Worm (Caenorhabditis elegans) whole organism, mixed stage, embryonic: ENCODE measurements around the gene ced-5.

Source experiments
- M03D4.4 ChIP-seq: sonication (generic microtip); optimal IDR thresholded peaks from 2 replicates; lab custom pipeline; 2017; ENCODE audit warnings: mild to moderate bottlenecking, missing genetic modification characterization, missing compliant biosample characterization
- bed-3 ChIP-seq: fragments of 200-800 bp; sonication (Bioruptor generic); optimal IDR thresholded peaks from 3 replicates; lab custom pipeline; 2018; ENCODE audit warnings: mild to moderate bottlenecking, missing genetic modification characterization, moderate library complexity, missing compliant biosample characterization
- blmp-1 ChIP-seq: fragments of 150-350 bp; optimal IDR thresholded peaks from 2 replicates; lab custom pipeline; 2014; ENCODE audit warnings: missing biosample characterization, missing genetic modification characterization
- ceh-39 ChIP-seq: fragments of 150-350 bp; optimal IDR thresholded peaks from 2 replicates; lab custom pipeline; 2014; ENCODE audit warnings: missing biosample characterization, missing genetic modification characterization
- ceh-43 ChIP-seq: fragments of 200-800 bp; sonication (Bioruptor generic); optimal IDR thresholded peaks from 2 replicates; lab custom pipeline; 2018; ENCODE audit warnings: mild to moderate bottlenecking, missing genetic modification characterization, moderate library complexity, missing compliant biosample characterization
- ceh-83 ChIP-seq: fragments of 200-800 bp; sonication (Bioruptor generic); optimal IDR thresholded peaks from 2 replicates; lab custom pipeline; 2018; ENCODE audit warnings: mild to moderate bottlenecking, missing genetic modification characterization, missing compliant biosample characterization
- ces-1 ChIP-seq: fragments of 150-350 bp; optimal IDR thresholded peaks from 2 replicates; lab custom pipeline; 2014; ENCODE audit warnings: missing biosample characterization, missing genetic modification reagents, missing genetic modification characterization
- cnd-1 ChIP-seq: fragments of 200-800 bp; sonication (Bioruptor generic); optimal IDR thresholded peaks from 2 replicates; lab custom pipeline; 2018; ENCODE audit warnings: mild to moderate bottlenecking, missing genetic modification characterization, missing compliant biosample characterization
- elt-1 ChIP-seq: sonication (generic microtip); optimal IDR thresholded peaks from 2 replicates; lab custom pipeline; 2017; ENCODE audit warnings: missing genetic modification characterization, mild to moderate bottlenecking, missing compliant biosample characterization, antibody characterized with exemption, moderate library complexity, borderline replicate concordance; ENCODE audit not compliant: insufficient read depth
- elt-3 ChIP-seq: fragments of 150-350 bp; optimal IDR thresholded peaks from 2 replicates; lab custom pipeline; 2014; ENCODE audit warnings: missing biosample characterization, missing genetic modification characterization
- flh-1 ChIP-seq: fragments of 200-800 bp; sonication (Bioruptor generic); optimal IDR thresholded peaks from 2 replicates; lab custom pipeline; 2018; ENCODE audit warnings: mild to moderate bottlenecking, missing genetic modification characterization, moderate library complexity, missing compliant biosample characterization
- ham-2 ChIP-seq: fragments of 200-800 bp; sonication (Bioruptor generic); optimal IDR thresholded peaks from 2 replicates; lab custom pipeline; 2018; ENCODE audit warnings: mild to moderate bottlenecking, missing genetic modification characterization, missing compliant biosample characterization
- hlh-1 ChIP-seq: fragments of 150-350 bp; optimal IDR thresholded peaks from 2 replicates; lab custom pipeline; 2014; ENCODE audit warnings: missing biosample characterization, missing genetic modification reagents, missing genetic modification characterization
- lin-32 ChIP-seq: fragments of 200-800 bp; sonication (Bioruptor generic); optimal IDR thresholded peaks from 2 replicates; lab custom pipeline; 2018; ENCODE audit warnings: mild to moderate bottlenecking, missing genetic modification characterization, missing compliant biosample characterization
- lsy-2 ChIP-seq: fragments of 150-350 bp; optimal IDR thresholded peaks from 2 replicates; lab custom pipeline; 2014; ENCODE audit warnings: missing biosample characterization, missing genetic modification characterization
- mab-5 ChIP-seq: fragments of 150-350 bp; optimal IDR thresholded peaks from 2 replicates; lab custom pipeline; 2014; ENCODE audit warnings: missing biosample characterization, missing genetic modification characterization
- mep-1 ChIP-seq: fragments of 150-350 bp; optimal IDR thresholded peaks from 2 replicates; lab custom pipeline; 2017; ENCODE audit warnings: missing biosample characterization, missing genetic modification reagents, missing genetic modification characterization, inconsistent platforms
- mls-2 ChIP-seq: sonication (generic microtip); optimal IDR thresholded peaks from 2 replicates; lab custom pipeline; 2016; ENCODE audit warnings: mild to moderate bottlenecking, missing genetic modification characterization, moderate library complexity, missing compliant biosample characterization
- nhr-2 ChIP-seq: fragments of 150-350 bp; optimal IDR thresholded peaks from 2 replicates; lab custom pipeline; 2014; ENCODE audit warnings: missing biosample characterization, missing genetic modification characterization
- nhr-237 ChIP-seq: fragments of 150-350 bp; optimal IDR thresholded peaks from 2 replicates; lab custom pipeline; 2014; ENCODE audit warnings: missing biosample characterization, missing genetic modification characterization
- nhr-28 ChIP-seq: fragments of 150-350 bp; optimal IDR thresholded peaks from 2 replicates; lab custom pipeline; 2014; ENCODE audit warnings: missing biosample characterization, missing genetic modification characterization
- pha-4 ChIP-seq: fragments of 150-350 bp; optimal IDR thresholded peaks from 2 replicates; lab custom pipeline; 2018; ENCODE audit warnings: missing biosample characterization, missing genetic modification reagents, missing genetic modification characterization
- sem-2 ChIP-seq: fragments of 200-800 bp; sonication (Bioruptor generic); optimal IDR thresholded peaks from 2 replicates; lab custom pipeline; 2018; ENCODE audit warnings: mild to moderate bottlenecking, missing genetic modification characterization, missing compliant biosample characterization
- snpc-4 ChIP-seq: fragments of 150-350 bp; optimal IDR thresholded peaks from 2 replicates; lab custom pipeline; 2014; ENCODE audit warnings: missing biosample characterization, missing genetic modification characterization
- sptf-1 ChIP-seq: sonication (generic microtip); optimal IDR thresholded peaks from 2 replicates; lab custom pipeline; 2017; ENCODE audit warnings: mild to moderate bottlenecking, missing genetic modification characterization, moderate library complexity, missing compliant biosample characterization
- unc-120 ChIP-seq: sonication (generic microtip); optimal IDR thresholded peaks from 2 replicates; lab custom pipeline; 2017; ENCODE audit warnings: missing genetic modification characterization, missing compliant biosample characterization; ENCODE audit not compliant: poor library complexity, severe bottlenecking
- unc-62 ChIP-seq: fragments of 150-350 bp; optimal IDR thresholded peaks from 2 replicates; lab custom pipeline; 2014; ENCODE audit warnings: missing biosample characterization, missing genetic modification reagents, missing genetic modification characterization
- ztf-11 ChIP-seq: fragments of 150-350 bp; optimal IDR thresholded peaks from 2 replicates; lab custom pipeline; 2014; ENCODE audit warnings: missing biosample characterization, missing genetic modification characterization

ced-5 gene

DNA sequence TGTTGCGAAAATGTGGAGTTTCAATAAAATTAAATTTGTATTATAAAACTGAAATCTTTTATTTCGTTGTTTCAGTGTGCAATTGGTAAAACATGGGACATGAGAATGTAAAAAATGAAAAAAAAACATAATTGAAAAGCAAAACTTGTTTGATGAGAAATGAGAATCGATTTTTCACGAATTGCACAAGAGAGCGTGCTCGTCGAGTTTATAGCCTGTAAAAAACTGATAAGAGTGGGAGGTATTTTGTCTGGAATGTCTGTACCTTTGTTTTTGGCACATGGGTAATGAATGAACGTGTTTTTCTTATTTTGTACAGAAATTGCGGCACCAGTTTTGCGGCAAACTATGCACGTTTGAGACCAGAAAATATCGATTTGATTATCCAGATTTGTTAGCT is 1.3 kb upstream of the ced-5 start:
- no peak for TF ChIP-seq flh-1
- TF ChIP-seq ham-2 (GFP tag; lab: Kevin White, UChicago), result no peak
- no peak for TF ChIP-seq nhr-2
- no peak for TF ChIP-seq ceh-39
- no peak for TF ChIP-seq snpc-4 (tag; lab: Kevin White, UChicago)
- TF ChIP-seq ztf-11 (tag; lab: Kevin White, UChicago), result no peak
- TF ChIP-seq hlh-1 (tag; lab: Kevin White, UChicago), result no peak
- TF ChIP-seq ceh-43 (GFP tag; lab: Kevin White, UChicago), result no peak
- no peak for TF ChIP-seq nhr-28
- TF ChIP-seq bed-3, result no peak
- TF ChIP-seq unc-62, result no peak
- no peak for TF ChIP-seq elt-3
- no peak for TF ChIP-seq elt-1 (tag; lab: Kevin White, UChicago)
- no peak for TF ChIP-seq ceh-83 (GFP tag; lab: Kevin White, UChicago)
- TF ChIP-seq, all 35 proteins: peak for 0

ce11 chrIV:10489409-10489808 is 5.5 kb downstream of the ced-5 start:
- no peak for TF ChIP-seq unc-62
- no peak for TF ChIP-seq mep-1
- no peak for TF ChIP-seq pha-4 (tag; lab: Kevin White, UChicago)
- TF ChIP-seq M03D4.4, result no peak
- no peak for TF ChIP-seq mls-2 (tag; lab: Kevin White, UChicago)
- no peak for TF ChIP-seq lsy-2 (tag; lab: Kevin White, UChicago)
- no peak for TF ChIP-seq elt-1 (tag; lab: Kevin White, UChicago)
- TF ChIP-seq nhr-2, result no peak
- no peak for TF ChIP-seq sem-2 (GFP tag; lab: Kevin White, UChicago)
- no peak for TF ChIP-seq elt-3
- TF ChIP-seq lin-32 (GFP tag; lab: Kevin White, UChicago), result no peak
- no peak for TF ChIP-seq sptf-1 (tag; lab: Kevin White, UChicago)
- no peak for TF ChIP-seq ceh-43 (GFP tag; lab: Kevin White, UChicago)
- TF ChIP-seq nhr-237 (tag; lab: Kevin White, UChicago), result no peak
- no peak for TF ChIP-seq blmp-1 (tag; lab: Kevin White, UChicago)
- no peak for TF ChIP-seq ceh-83 (GFP tag; lab: Kevin White, UChicago)
- no peak for TF ChIP-seq nhr-28
- no peak for TF ChIP-seq flh-1

DNA sequence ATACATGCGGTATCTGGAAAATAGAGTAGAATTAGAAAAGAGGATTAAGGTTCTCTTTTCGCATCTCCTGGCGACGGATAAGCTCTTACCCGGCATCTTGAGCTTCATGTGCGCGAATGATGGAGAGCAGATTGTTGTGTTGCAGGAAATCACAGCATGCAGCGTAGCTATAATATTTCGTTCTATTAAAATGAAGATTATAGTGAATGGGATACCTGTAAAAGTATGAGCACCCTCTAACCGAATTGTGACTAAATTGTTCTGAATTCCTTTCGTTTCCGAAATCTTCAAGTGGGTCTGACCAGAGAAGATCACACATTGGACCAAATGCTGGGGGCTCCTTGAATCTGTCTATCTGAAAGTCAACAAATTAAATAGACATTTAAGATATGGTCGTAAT is 14.5 kb downstream of the ced-5 start:
- TF ChIP-seq lsy-2 (tag; lab: Kevin White, UChicago), result no peak
- no peak for TF ChIP-seq flh-1
- no peak for TF ChIP-seq ceh-43 (GFP tag; lab: Kevin White, UChicago)
- TF ChIP-seq cnd-1 (tag; lab: Kevin White, UChicago), result no peak
- TF ChIP-seq mep-1, result no peak
- no peak for TF ChIP-seq unc-120
- TF ChIP-seq bed-3, result no peak
- TF ChIP-seq sptf-1 (tag; lab: Kevin White, UChicago), result no peak
- TF ChIP-seq elt-3, result no peak
- TF ChIP-seq ztf-11 (tag; lab: Kevin White, UChicago), result no peak
- TF ChIP-seq ces-1 (GFP tag; lab: Kevin White, UChicago), result no peak

- TF ChIP-seq mls-2 (tag; lab: Kevin White, UChicago), result peak; percentile 9
- TF ChIP-seq ceh-39, result no peak
- TF ChIP-seq nhr-237 (tag; lab: Kevin White, UChicago), result no peak
- TF ChIP-seq ces-1 (GFP tag; lab: Kevin White, UChicago), result peak; percentile 22
- TF ChIP-seq sptf-1 (tag; lab: Kevin White, UChicago), result peak; percentile 36
- peak; percentile 7 for TF ChIP-seq mep-1
- TF ChIP-seq unc-62, result peak; percentile 17
- TF ChIP-seq, all 35 proteins: peak for 5
Measured at ce11 chrIV:10499948-10500356, 16.0 kb downstream of the ced-5 start.

ce11 chrIV:10500481-10500880 is 16.6 kb downstream of the ced-5 start:
- TF ChIP-seq elt-3 (no peak), ces-1 (GFP tag; lab: Kevin White, UChicago) (peak; percentile 75), mab-5 (no peak)

- TF ChIP-seq ces-1 (GFP tag; lab: Kevin White, UChicago) (peak; percentile 7), sptf-1 (tag; lab: Kevin White, UChicago) (no peak)
- TF ChIP-seq, all 35 proteins: peak for 1
Measured at ce11 chrIV:10501550-10502240, 17.8 kb downstream of the ced-5 start, which contains the start of gene tax-6. tax-6 (minus strand) TSS chrIV:10501600.
